Worm (Caenorhabditis elegans) whole organism, young adult: ENCODE results near the gene Y60A3A.21.

Experiments
- C06A6.2 ChIP-seq: fragments of 200-800 bp; sonication (Bioruptor generic); conservative IDR thresholded peaks from 2 replicates; pipeline ENCODE4 v1.3.6; 2022; ENCODE audit warnings: missing genetic modification characterization, missing compliant biosample characterization
- D2030.7 ChIP-seq: fragments of 200-800 bp; sonication (Bioruptor generic); IDR thresholded peaks from 2 replicates; pipeline ENCODE4 v1.3.6; 2022; ENCODE audit warnings: missing genetic modification reagents, missing genetic modification characterization, missing compliant biosample characterization
- F10E7.11 ChIP-seq: sonication (generic microtip); optimal IDR thresholded peaks from 2 replicates; lab custom pipeline; 2017; ENCODE audit warnings: mild to moderate bottlenecking, missing genetic modification characterization, moderate library complexity, missing compliant biosample characterization
- F23B12.7 ChIP-seq: sonication (generic microtip); optimal IDR thresholded peaks from 2 replicates; lab custom pipeline; 2017; ENCODE audit warnings: missing genetic modification characterization, mild to moderate bottlenecking, missing compliant biosample characterization, antibody characterized with exemption, moderate library complexity; ENCODE audit not compliant: insufficient read depth
- F57C9.4 ChIP-seq: sonication (generic microtip); optimal IDR thresholded peaks from 2 replicates; lab custom pipeline; 2017; ENCODE audit warnings: mild to moderate bottlenecking, missing genetic modification characterization, missing compliant biosample characterization
- T26A5.8 ChIP-seq: sonication (generic microtip); optimal IDR thresholded peaks from 2 replicates; lab custom pipeline; 2016; ENCODE audit warnings: missing genetic modification characterization, missing compliant biosample characterization
- Y53F4B.3 ChIP-seq: fragments of 200-800 bp; sonication (Bioruptor generic); IDR thresholded peaks from 2 replicates; pipeline ENCODE4 v1.3.6; 2022; ENCODE audit warnings: missing genetic modification reagents, missing genetic modification characterization, missing compliant biosample characterization
- Y67H2A.10 ChIP-seq: fragments of 200-800 bp; sonication (Bioruptor generic); conservative IDR thresholded peaks from 2 replicates; pipeline ENCODE4 v1.3.6; 2022; ENCODE audit warnings: missing genetic modification reagents, missing genetic modification characterization, missing compliant biosample characterization
- Y79H2A.3 ChIP-seq: fragments of 200-800 bp; sonication (Bioruptor generic); conservative IDR thresholded peaks from 2 replicates; pipeline ENCODE4 v1.3.6; 2022; ENCODE audit warnings: missing genetic modification reagents, missing genetic modification characterization, missing compliant biosample characterization
- ZK185.1 ChIP-seq: sonication (generic microtip); optimal IDR thresholded peaks from 2 replicates; lab custom pipeline; 2016; ENCODE audit warnings: mild to moderate bottlenecking, missing genetic modification characterization, missing compliant biosample characterization; ENCODE audit not compliant: poor library complexity, severe bottlenecking
- atf-7 ChIP-seq: sonication (generic microtip); optimal IDR thresholded peaks from 2 replicates; lab custom pipeline; 2017; ENCODE audit warnings: mild to moderate bottlenecking, missing genetic modification characterization, missing compliant biosample characterization
- chd-7 ChIP-seq: sonication (generic microtip); optimal IDR thresholded peaks from 2 replicates; lab custom pipeline; 2016; ENCODE audit warnings: mild to moderate bottlenecking, missing genetic modification characterization, moderate library complexity, missing compliant biosample characterization
- dox-1 ChIP-seq: fragments of 200-800 bp; sonication (Bioruptor generic); IDR thresholded peaks from 2 replicates; pipeline ENCODE4 v1.3.6; 2022; ENCODE audit warnings: missing genetic modification reagents, missing genetic modification characterization, missing compliant biosample characterization
- dpff-1 ChIP-seq: sonication (generic microtip); optimal IDR thresholded peaks from 2 replicates; lab custom pipeline; 2017; ENCODE audit warnings: mild to moderate bottlenecking, missing genetic modification characterization, missing compliant biosample characterization
- efl-1 ChIP-seq: fragments of 150-350 bp; optimal IDR thresholded peaks from 2 replicates; lab custom pipeline; 2014; ENCODE audit warnings: missing biosample characterization, missing genetic modification reagents, missing genetic modification characterization
- egl-44 ChIP-seq: fragments of 200-800 bp; sonication (Bioruptor generic); IDR thresholded peaks from 2 replicates; pipeline ENCODE4 v1.3.6; 2022; ENCODE audit warnings: missing genetic modification reagents, missing genetic modification characterization, missing compliant biosample characterization
- ets-4 ChIP-seq: fragments of 200-800 bp; sonication (Bioruptor generic); optimal IDR thresholded peaks from 2 replicates; lab custom pipeline; 2018; ENCODE audit warnings: mild to moderate bottlenecking, missing genetic modification characterization, missing compliant biosample characterization
- fkh-3 ChIP-seq: sonication (generic microtip); optimal IDR thresholded peaks from 2 replicates; lab custom pipeline; 2016; ENCODE audit warnings: mild to moderate bottlenecking, missing genetic modification characterization, missing compliant biosample characterization
- gei-17 ChIP-seq: fragments of 200-800 bp; sonication (Bioruptor generic); optimal IDR thresholded peaks from 2 replicates; lab custom pipeline; 2018; ENCODE audit warnings: mild to moderate bottlenecking, missing genetic modification characterization, missing compliant biosample characterization
- hsf-1 ChIP-seq: fragments of 200-800 bp; sonication (Bioruptor generic); IDR thresholded peaks from 2 replicates; pipeline ENCODE4 v1.3.6; 2022; ENCODE audit warnings: missing genetic modification reagents, missing genetic modification characterization, missing compliant biosample characterization
- let-607 ChIP-seq, 2 experiments: fragments of 200-800 bp in 1 of 2; sonication (Bioruptor generic) in 1 of 2; sonication (generic microtip) in 1 of 2; optimal IDR thresholded peaks; 2 replicates each; lab custom pipeline; 2016 to 2018; ENCODE audit warnings: mild to moderate bottlenecking in 2 of 2, missing compliant biosample characterization in 2 of 2, missing genetic modification characterization in 2 of 2, moderate library complexity in 2 of 2, missing genotype in 1 of 2
- lin-26 ChIP-seq: fragments of 200-800 bp; sonication (Bioruptor generic); IDR thresholded peaks from 2 replicates; pipeline ENCODE4 v1.3.6; 2022; ENCODE audit warnings: missing genetic modification reagents, missing genetic modification characterization, missing compliant biosample characterization
- lin-54 ChIP-seq: fragments of 200-800 bp; sonication (Bioruptor generic); optimal IDR thresholded peaks from 2 replicates; lab custom pipeline; 2018; ENCODE audit warnings: mild to moderate bottlenecking, missing genetic modification characterization, missing compliant biosample characterization
- lsl-1 ChIP-seq: fragments of 200-800 bp; sonication (Bioruptor generic); optimal IDR thresholded peaks from 2 replicates; lab custom pipeline; 2018; ENCODE audit warnings: mild to moderate bottlenecking, missing genetic modification characterization, moderate library complexity, missing compliant biosample characterization
- lsy-27 ChIP-seq: sonication (generic microtip); optimal IDR thresholded peaks from 2 replicates; lab custom pipeline; 2017; ENCODE audit warnings: missing genetic modification characterization, mild to moderate bottlenecking, missing compliant biosample characterization, antibody characterized with exemption, missing genotype, borderline replicate concordance; ENCODE audit not compliant: insufficient read depth
- madf-10 ChIP-seq: sonication (generic microtip); optimal IDR thresholded peaks from 2 replicates; lab custom pipeline; 2016; ENCODE audit warnings: mild to moderate bottlenecking, missing genetic modification characterization, missing compliant biosample characterization
- madf-6 ChIP-seq: fragments of 200-800 bp; sonication (Bioruptor generic); IDR thresholded peaks from 2 replicates; pipeline ENCODE4 v1.3.6; 2022; ENCODE audit warnings: missing genetic modification reagents, missing genetic modification characterization, missing compliant biosample characterization
- mel-28 ChIP-seq: sonication (generic microtip); optimal IDR thresholded peaks from 2 replicates; lab custom pipeline; 2016; ENCODE audit warnings: borderline replicate concordance, mild to moderate bottlenecking, missing genetic modification characterization, missing compliant biosample characterization
- mes-4 ChIP-seq: sonication (generic microtip); optimal IDR thresholded peaks from 2 replicates; lab custom pipeline; 2016; ENCODE audit warnings: missing genotype, missing genetic modification characterization, missing compliant biosample characterization
- mxl-1 ChIP-seq: sonication (generic microtip); optimal IDR thresholded peaks from 2 replicates; lab custom pipeline; 2016; ENCODE audit warnings: missing genetic modification characterization, missing compliant biosample characterization
- nfyb-1 ChIP-seq: fragments of 200-800 bp; sonication (Bioruptor generic); IDR thresholded peaks from 2 replicates; pipeline ENCODE4 v1.3.6; 2022; ENCODE audit warnings: missing genetic modification reagents, missing genetic modification characterization, missing compliant biosample characterization
- nhr-120 ChIP-seq: fragments of 200-800 bp; sonication (Bioruptor generic); IDR thresholded peaks from 2 replicates; pipeline ENCODE4 v1.3.6; 2022; ENCODE audit warnings: missing genetic modification characterization, missing compliant biosample characterization
- nhr-80 ChIP-seq: sonication (generic microtip); optimal IDR thresholded peaks from 2 replicates; lab custom pipeline; 2016; ENCODE audit warnings: missing genetic modification characterization, missing compliant biosample characterization
- rec-8 ChIP-seq, 2 experiments: sonication (generic microtip); optimal IDR thresholded peaks; 2 replicates each; lab custom pipeline; 2016; ENCODE audit warnings: mild to moderate bottlenecking in 2 of 2, missing genetic modification characterization in 2 of 2, missing genetic modification reagents in 2 of 2, missing genotype in 2 of 2, missing biosample characterization in 1 of 2, missing compliant biosample characterization in 1 of 2, moderate library complexity in 1 of 2
- repo-1 ChIP-seq: sonication (generic microtip); optimal IDR thresholded peaks from 2 replicates; lab custom pipeline; 2017; ENCODE audit warnings: mild to moderate bottlenecking, missing genetic modification characterization, missing compliant biosample characterization
- rpc-1 ChIP-seq, 2 experiments: fragments of 150-350 bp in 1 of 2; sonication (generic microtip) in 1 of 2; optimal IDR thresholded peaks; 2 replicates each; lab custom pipeline; 2014 to 2018; ENCODE audit warnings: missing biosample characterization in 1 of 2, missing genetic modification characterization in 1 of 2, missing genetic modification reagents in 1 of 2, missing genotype in 1 of 2
- snpc-1.1 ChIP-seq: sonication (generic microtip); optimal IDR thresholded peaks from 2 replicates; lab custom pipeline; 2017; ENCODE audit warnings: missing genetic modification characterization, mild to moderate bottlenecking, missing compliant biosample characterization, antibody characterized with exemption, moderate library complexity, missing genotype, missing genetic modification reagents; ENCODE audit not compliant: insufficient read depth
- snpc-3.4 ChIP-seq: sonication (generic microtip); optimal IDR thresholded peaks from 2 replicates; lab custom pipeline; 2017; ENCODE audit warnings: missing genetic modification characterization, mild to moderate bottlenecking, missing compliant biosample characterization, antibody characterized with exemption, moderate library complexity, missing genotype, missing genetic modification reagents
- tbx-9 ChIP-seq: sonication (generic microtip); optimal IDR thresholded peaks from 2 replicates; lab custom pipeline; 2016; ENCODE audit warnings: borderline replicate concordance, missing genetic modification characterization, inconsistent platforms, missing compliant biosample characterization
- tlf-1 ChIP-seq: fragments of 200-800 bp; sonication (Bioruptor generic); optimal IDR thresholded peaks from 2 replicates; lab custom pipeline; 2018; ENCODE audit warnings: mild to moderate bottlenecking, missing genetic modification characterization, missing compliant biosample characterization
- unc-130 ChIP-seq: sonication (generic microtip); optimal IDR thresholded peaks from 2 replicates; lab custom pipeline; 2016; ENCODE audit warnings: missing genetic modification reagents, missing genetic modification characterization, missing compliant biosample characterization
- unc-62 ChIP-seq: fragments of 150-350 bp; optimal IDR thresholded peaks from 2 replicates; lab custom pipeline; 2014; ENCODE audit warnings: missing biosample characterization, missing genetic modification reagents, missing genetic modification characterization
- xnd-1 ChIP-seq: sonication (generic microtip); optimal IDR thresholded peaks from 2 replicates; lab custom pipeline; 2016; ENCODE audit warnings: missing genotype, missing genetic modification reagents, missing genetic modification characterization, missing compliant biosample characterization
- zim-3 ChIP-seq: sonication (generic microtip); optimal IDR thresholded peaks from 2 replicates; lab custom pipeline; 2017; ENCODE audit warnings: mild to moderate bottlenecking, missing genetic modification characterization, moderate library complexity, missing compliant biosample characterization
- ztf-18 ChIP-seq: sonication (generic microtip); optimal IDR thresholded peaks from 2 replicates; lab custom pipeline; 2016; ENCODE audit warnings: missing genotype, mild to moderate bottlenecking, missing genetic modification characterization, missing compliant biosample characterization
- ztf-26 ChIP-seq: sonication (generic microtip); optimal IDR thresholded peaks from 2 replicates; lab custom pipeline; 2017; ENCODE audit warnings: missing genetic modification characterization, missing compliant biosample characterization

Gene Y60A3A.21

DNA sequence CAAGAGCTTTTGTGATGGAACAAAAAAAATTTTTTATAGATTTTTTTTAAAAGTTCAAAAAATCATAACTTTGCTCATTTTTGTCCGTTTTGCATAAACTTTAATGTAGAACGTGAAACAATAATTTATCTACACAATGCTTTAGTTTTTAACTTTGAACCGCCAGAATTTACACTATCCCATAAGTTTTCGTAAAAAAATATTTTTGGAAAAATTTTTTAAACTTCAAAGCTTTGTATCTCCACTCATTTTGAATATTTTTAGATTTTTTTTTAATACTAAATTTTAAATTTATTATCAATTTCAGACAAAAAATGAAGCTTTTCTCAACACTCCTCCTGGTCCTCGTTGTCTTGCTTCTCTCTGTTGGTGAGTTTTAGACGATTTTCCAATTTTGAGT is at the start of gene Y60A3A.21:
Y60A3A.21 (plus strand) TSS at position 301 of the 400 bp plus-strand sequence.
- TF ChIP-seq lsl-1 (GFP tag; lab: Kevin White, UChicago) (no peak), nfyb-1 (GFP tag; lab: Robert Waterston, UW) (no peak), C06A6.2 (GFP tag; lab: Robert Waterston, UW) (no peak), nhr-120 (GFP tag; lab: Robert Waterston, UW) (no peak), lsy-27 (tag; lab: Kevin White, UChicago) (no peak), lin-26 (GFP tag; lab: Robert Waterston, UW) (no peak), F23B12.7 (no peak), let-607 (tag; optimal IDR thresholded peaks at IDR 0.05; lab: Kevin White, UChicago) (no peak), egl-44 (GFP tag; lab: Robert Waterston, UW) (no peak), atf-7 (tag; lab: Kevin White, UChicago) (no peak), repo-1 (tag; lab: Kevin White, UChicago) (no peak), Y67H2A.10 (GFP tag; lab: Robert Waterston, UW) (no peak), F57C9.4 (tag; lab: Kevin White, UChicago) (no peak), nhr-80 (tag; lab: Kevin White, UChicago) (no peak), unc-130 (no peak), mxl-1 (tag; lab: Kevin White, UChicago) (no peak), hsf-1 (no peak)

DNA sequence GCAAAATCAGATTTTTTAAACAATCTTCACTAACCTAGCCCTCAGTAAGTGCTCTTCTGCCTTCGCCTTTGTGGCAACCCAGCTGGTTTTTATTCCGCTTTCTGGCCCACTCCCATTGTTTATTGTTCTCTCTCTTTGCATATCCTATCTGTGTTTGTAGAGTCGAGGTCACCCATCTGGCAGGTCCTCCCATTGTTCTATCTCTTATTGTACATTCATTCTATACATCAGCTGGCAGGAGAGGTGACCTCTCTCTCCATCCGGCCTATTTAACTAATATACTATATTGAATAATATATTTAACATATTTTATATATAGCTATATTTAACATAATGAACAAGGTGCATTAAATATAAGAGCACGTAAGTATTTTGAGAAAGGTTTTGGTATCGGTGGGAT is 49.8 kb upstream of the Y60A3A.21 start:
- TF ChIP-seq Y53F4B.3 (GFP tag; lab: Robert Waterston, UW) (no peak), xnd-1 (no peak), unc-62 (GFP tag; lab: Kevin White, UChicago) (no peak), ztf-26 (tag; lab: Kevin White, UChicago) (no peak), Y67H2A.10 (GFP tag; lab: Robert Waterston, UW) (no peak), nfyb-1 (GFP tag; lab: Robert Waterston, UW) (no peak), ztf-18 (tag; lab: Kevin White, UChicago) (no peak), dpff-1 (no peak), mel-28 (no peak), mes-4 (tag; lab: Kevin White, UChicago) (no peak), fkh-3 (tag; lab: Kevin White, UChicago) (no peak), T26A5.8 (tag; lab: Kevin White, UChicago) (no peak), snpc-3.4 (no peak), zim-3 (no peak), rec-8 (tag; optimal IDR thresholded peaks at IDR 0.05; lab: Kevin White, UChicago) (no peak), atf-7 (tag; lab: Kevin White, UChicago) (no peak), rpc-1 (optimal IDR thresholded peaks at IDR 0.05; lab: Kevin White, UChicago) (no peak), rpc-1 (tag; optimal IDR thresholded peaks at IDR 0.05; lab: Kevin White, UChicago) (no peak), snpc-1.1 (tag; lab: Kevin White, UChicago) (no peak), gei-17 (GFP tag; lab: Kevin White, UChicago) (no peak), lin-54 (no peak)

ce11 chrV:19965626-19966025 is 46.1 kb upstream of the Y60A3A.21 start, which contains the start of gene srh-171:
Gene srh-171 (plus strand): TSS chrV:19965700.
- TF ChIP-seq tbx-9 (tag; lab: Kevin White, UChicago), result no peak
- TF ChIP-seq ZK185.1 (tag; lab: Kevin White, UChicago), result no peak
- no peak for TF ChIP-seq ets-4 (GFP tag; lab: Kevin White, UChicago)
- no peak for TF ChIP-seq madf-10
- TF ChIP-seq dox-1 (GFP tag; lab: Robert Waterston, UW), result no peak
- TF ChIP-seq madf-6 (GFP tag; lab: Robert Waterston, UW), result no peak
- TF ChIP-seq D2030.7, result no peak
- no peak for TF ChIP-seq F10E7.11 (tag; lab: Kevin White, UChicago)
- TF ChIP-seq efl-1 (GFP tag; lab: Kevin White, UChicago), result no peak
- no peak for TF ChIP-seq Y79H2A.3
- TF ChIP-seq chd-7 (tag; lab: Kevin White, UChicago), result no peak
- no peak for TF ChIP-seq tlf-1 (GFP tag; lab: Kevin White, UChicago)
- TF ChIP-seq, all 124 proteins: peak for 0
